Worm (Caenorhabditis elegans): Measurements from ENCODE around the gene sql-1.

The sql-1 gene

ce11 chrIII:12458970-12459369 is 40.4 kb upstream of the sql-1 start:
- TF ChIP-seq unc-120 (tag; optimal IDR thresholded peaks at IDR 0.05; ENCODE audit: poor library complexity, severe bottlenecking), result no peak
- no peak for TF ChIP-seq ceh-39 (tag; optimal IDR thresholded peaks at IDR 0.05)
- TF ChIP-seq lsy-2 (tag; optimal IDR thresholded peaks at IDR 0.05), result no peak
- no peak for TF ChIP-seq blmp-1 (tag; optimal IDR thresholded peaks at IDR 0.05)
- no peak for TF ChIP-seq nhr-76 (tag; optimal IDR thresholded peaks at IDR 0.05)
- no peak for TF ChIP-seq lin-32 (GFP tag; optimal IDR thresholded peaks at IDR 0.05)
- TF ChIP-seq ces-1 (GFP tag; optimal IDR thresholded peaks at IDR 0.05), result no peak
- TF ChIP-seq zip-8 (tag; optimal IDR thresholded peaks at IDR 0.05), result no peak
- TF ChIP-seq flh-1 (GFP tag; optimal IDR thresholded peaks at IDR 0.05), result no peak

- TF ChIP-seq nhr-28 (tag; optimal IDR thresholded peaks at IDR 0.05) (no peak), unc-62 (GFP tag; optimal IDR thresholded peaks at IDR 0.05) (no peak)
Measured at ce11 chrIII:12466310-12466709, 33.0 kb upstream of the sql-1 start, which contains the start of gene pstk-1. Gene pstk-1, plus strand, starts transcription at chrIII:12466610.

- TF ChIP-seq sptf-1 (tag; optimal IDR thresholded peaks at IDR 0.05) (no peak), ham-2 (GFP tag; optimal IDR thresholded peaks at IDR 0.05) (no peak), tbx-8 (GFP tag; optimal IDR thresholded peaks at IDR 0.05) (no peak), snpc-4 (tag; optimal IDR thresholded peaks at IDR 0.05) (no peak), mab-5 (tag; optimal IDR thresholded peaks at IDR 0.05) (no peak), cnd-1 (tag; optimal IDR thresholded peaks at IDR 0.05) (no peak), unc-39 (tag; optimal IDR thresholded peaks at IDR 0.05) (no peak), M03D4.4 (tag; optimal IDR thresholded peaks at IDR 0.05) (no peak), ceh-39 (tag; optimal IDR thresholded peaks at IDR 0.05) (no peak), unc-62 (GFP tag; optimal IDR thresholded peaks at IDR 0.05) (no peak), ceh-43 (GFP tag; optimal IDR thresholded peaks at IDR 0.05) (no peak), bed-3 (GFP tag; optimal IDR thresholded peaks at IDR 0.05) (no peak), ceh-83 (GFP tag; optimal IDR thresholded peaks at IDR 0.05) (no peak), zip-8 (tag; optimal IDR thresholded peaks at IDR 0.05) (no peak), lin-13 (tag; optimal IDR thresholded peaks at IDR 0.05) (no peak)
Measured at ce11 chrIII:12468869-12469268, 30.5 kb upstream of the sql-1 start, which contains the start of gene Y49E10.29. Gene Y49E10.29, plus strand, starts transcription at chrIII:12469169.

ce11 chrIII:12469800-12470199 is 29.6 kb upstream of the sql-1 start:
- TF ChIP-seq nhr-76 (tag; optimal IDR thresholded peaks at IDR 0.05), result no peak
- TF ChIP-seq cnd-1 (tag; optimal IDR thresholded peaks at IDR 0.05), result no peak
- no peak for TF ChIP-seq lin-13 (tag; optimal IDR thresholded peaks at IDR 0.05)
- TF ChIP-seq tbx-8 (GFP tag; optimal IDR thresholded peaks at IDR 0.05), result no peak
- TF ChIP-seq ham-2 (GFP tag; optimal IDR thresholded peaks at IDR 0.05), result no peak
- no peak for TF ChIP-seq sptf-1 (tag; optimal IDR thresholded peaks at IDR 0.05)
- TF ChIP-seq ceh-39 (tag; optimal IDR thresholded peaks at IDR 0.05), result no peak
- no peak for TF ChIP-seq mab-5 (tag; optimal IDR thresholded peaks at IDR 0.05)
- TF ChIP-seq snpc-4 (tag; optimal IDR thresholded peaks at IDR 0.05), result no peak
- TF ChIP-seq nhr-2 (tag; optimal IDR thresholded peaks at IDR 0.05), result no peak
- no peak for TF ChIP-seq ceh-83 (GFP tag; optimal IDR thresholded peaks at IDR 0.05)
- no peak for TF ChIP-seq nhr-237 (tag; optimal IDR thresholded peaks at IDR 0.05)
- no peak for TF ChIP-seq bed-3 (GFP tag; optimal IDR thresholded peaks at IDR 0.05)
- no peak for TF ChIP-seq flh-1 (GFP tag; optimal IDR thresholded peaks at IDR 0.05)
- no peak for TF ChIP-seq lsy-2 (tag; optimal IDR thresholded peaks at IDR 0.05)
- TF ChIP-seq M03D4.4 (tag; optimal IDR thresholded peaks at IDR 0.05), result no peak
- TF ChIP-seq mep-1 (tag; optimal IDR thresholded peaks at IDR 0.05), result no peak
- no peak for TF ChIP-seq unc-62 (GFP tag; optimal IDR thresholded peaks at IDR 0.05)
- TF ChIP-seq ztf-11 (tag; optimal IDR thresholded peaks at IDR 0.05), result no peak

ce11 chrIII:12470589-12470988 is 28.8 kb upstream of the sql-1 start:
- TF ChIP-seq hlh-1 (tag; optimal IDR thresholded peaks at IDR 0.05), result no peak
- no peak for TF ChIP-seq nhr-237 (tag; optimal IDR thresholded peaks at IDR 0.05)
- TF ChIP-seq ceh-83 (GFP tag; optimal IDR thresholded peaks at IDR 0.05), result no peak
- no peak for TF ChIP-seq drap-1 (GFP tag; optimal IDR thresholded peaks at IDR 0.05)
- no peak for TF ChIP-seq snpc-4 (tag; optimal IDR thresholded peaks at IDR 0.05)
- no peak for TF ChIP-seq elt-1 (tag; optimal IDR thresholded peaks at IDR 0.05; ENCODE audit: borderline replicate concordance, insufficient read depth)
- no peak for TF ChIP-seq unc-62 (GFP tag; optimal IDR thresholded peaks at IDR 0.05)
- TF ChIP-seq ztf-11 (tag; optimal IDR thresholded peaks at IDR 0.05), result no peak
- TF ChIP-seq lin-32 (GFP tag; optimal IDR thresholded peaks at IDR 0.05), result no peak
- TF ChIP-seq nhr-12 (tag; optimal IDR thresholded peaks at IDR 0.05), result no peak
- no peak for TF ChIP-seq flh-1 (GFP tag; optimal IDR thresholded peaks at IDR 0.05)
- TF ChIP-seq unc-39 (tag; optimal IDR thresholded peaks at IDR 0.05), result no peak
- TF ChIP-seq ceh-39 (tag; optimal IDR thresholded peaks at IDR 0.05), result no peak
- no peak for TF ChIP-seq M03D4.4 (tag; optimal IDR thresholded peaks at IDR 0.05)
- TF ChIP-seq sem-2 (GFP tag; optimal IDR thresholded peaks at IDR 0.05), result no peak
- TF ChIP-seq elt-3 (tag; optimal IDR thresholded peaks at IDR 0.05), result no peak
- TF ChIP-seq zip-8 (tag; optimal IDR thresholded peaks at IDR 0.05), result no peak
- TF ChIP-seq tbx-8 (GFP tag; optimal IDR thresholded peaks at IDR 0.05), result no peak
- TF ChIP-seq pha-4 (tag; optimal IDR thresholded peaks at IDR 0.05), result no peak

Measured in whole organism, mixed stage, embryonic.